Worm (Caenorhabditis elegans): ENCODE results near the gene F16G10.13.

DNA sequence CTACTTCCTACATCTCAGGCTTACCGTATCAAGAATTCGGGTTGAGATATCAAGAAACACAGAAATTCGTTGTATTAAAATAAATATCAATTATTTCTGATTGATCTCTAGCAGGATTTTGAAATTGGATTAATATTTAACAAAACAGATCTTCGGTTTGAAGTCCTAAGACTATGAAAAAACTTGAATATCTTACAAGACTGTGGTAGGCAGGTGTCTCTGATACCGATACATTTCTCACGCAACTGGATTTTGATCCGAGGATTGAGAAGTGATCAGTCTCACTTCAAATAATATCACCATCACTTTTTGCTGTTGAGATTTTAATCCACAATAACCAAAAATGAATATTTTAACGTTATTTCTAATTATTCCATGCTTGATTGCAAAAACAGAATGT, 49.1 kb downstream of the F16G10.13 start, which contains the start of gene F43C11.4:
- TF ChIP-seq nhr-28 (tag; optimal IDR thresholded peaks at IDR 0.05) = no peak
- no peak for TF ChIP-seq sptf-1 (tag; optimal IDR thresholded peaks at IDR 0.05)
- no peak for TF ChIP-seq unc-62 (GFP tag; optimal IDR thresholded peaks at IDR 0.05)
- no peak for TF ChIP-seq nhr-12 (tag; optimal IDR thresholded peaks at IDR 0.05)

All from whole organism, mixed stage, embryonic.